Worm (Caenorhabditis elegans) whole organism, midembryonic: ENCODE results near the gene Y102E9.3.

Experiments used
- T22C8.4 ChIP-seq: fragments of 200-800 bp; sonication (Bioruptor generic); IDR thresholded peaks from 2 replicates; pipeline ENCODE4 v1.3.6; 2022; ENCODE audit warnings: missing genetic modification characterization, missing compliant biosample characterization
- cog-1 ChIP-seq: sonication (generic microtip); optimal IDR thresholded peaks from 2 replicates; lab custom pipeline; 2016; ENCODE audit warnings: missing genetic modification characterization, missing compliant biosample characterization
- flt-1 ChIP-seq: fragments of 200-800 bp; sonication (Bioruptor generic); IDR thresholded peaks from 2 replicates; pipeline ENCODE4 v1.3.6; 2022; ENCODE audit warnings: missing genetic modification characterization, missing compliant biosample characterization
- klf-2 ChIP-seq: fragments of 200-800 bp; sonication (Bioruptor generic); conservative IDR thresholded peaks from 2 replicates; pipeline ENCODE4 v1.3.6; 2022; ENCODE audit warnings: missing genetic modification reagents, missing genetic modification characterization, missing compliant biosample characterization
- med-1 ChIP-seq: sonication (generic microtip); optimal IDR thresholded peaks from 2 replicates; lab custom pipeline; 2017; ENCODE audit warnings: missing genetic modification characterization, mild to moderate bottlenecking, missing compliant biosample characterization, antibody characterized with exemption, missing genetic modification reagents; ENCODE audit not compliant: insufficient read depth
- ref-1 ChIP-seq: fragments of 200-800 bp; sonication (Bioruptor generic); conservative IDR thresholded peaks from 2 replicates; pipeline ENCODE4 v1.3.6; 2022; ENCODE audit warnings: missing genetic modification reagents, missing genetic modification characterization, missing compliant biosample characterization
- tab-1 ChIP-seq: fragments of 200-800 bp; sonication (Bioruptor generic); IDR thresholded peaks from 2 replicates; pipeline ENCODE4 v1.3.6; 2022; ENCODE audit warnings: missing genetic modification characterization, missing compliant biosample characterization
- ztf-23 ChIP-seq: fragments of 200-800 bp; sonication (Bioruptor generic); IDR thresholded peaks from 2 replicates; pipeline ENCODE4 v1.3.6; 2022; ENCODE audit warnings: missing genetic modification reagents, missing genetic modification characterization, missing compliant biosample characterization
- ztf-29 ChIP-seq: fragments of 200-800 bp; sonication (Bioruptor generic); IDR thresholded peaks from 2 replicates; pipeline ENCODE4 v1.3.6; 2022; ENCODE audit warnings: missing genetic modification reagents, missing genetic modification characterization, missing compliant biosample characterization

Gene Y102E9.3

ce11 chrIII:6695189-6695588 lies 39.1 kb downstream of the Y102E9.3 start:
- no peak for TF ChIP-seq ztf-29 (GFP tag; lab: Robert Waterston, UW)
- no peak for TF ChIP-seq flt-1
- TF ChIP-seq cog-1 (tag; lab: Kevin White, UChicago): no peak
- TF ChIP-seq med-1: no peak
- no peak for TF ChIP-seq klf-2 (GFP tag; lab: Robert Waterston, UW)
- TF ChIP-seq ref-1 (GFP tag; lab: Robert Waterston, UW): no peak
- no peak for TF ChIP-seq T22C8.4 (GFP tag; lab: Robert Waterston, UW)
- TF ChIP-seq ztf-23 (GFP tag; lab: Robert Waterston, UW): no peak
- no peak for TF ChIP-seq tab-1 (GFP tag; lab: Robert Waterston, UW)

- no peak for TF ChIP-seq klf-2 (GFP tag; lab: Robert Waterston, UW)
- no peak for TF ChIP-seq flt-1
- TF ChIP-seq T22C8.4 (GFP tag; lab: Robert Waterston, UW): no peak
- TF ChIP-seq ref-1 (GFP tag; lab: Robert Waterston, UW): no peak
- no peak for TF ChIP-seq ztf-23 (GFP tag; lab: Robert Waterston, UW)
- TF ChIP-seq med-1: no peak
- no peak for TF ChIP-seq tab-1 (GFP tag; lab: Robert Waterston, UW)
- TF ChIP-seq cog-1 (tag; lab: Kevin White, UChicago): no peak
- no peak for TF ChIP-seq ztf-29 (GFP tag; lab: Robert Waterston, UW)
Measured at ce11 chrIII:6693285-6693684, 41.0 kb downstream of the Y102E9.3 start.

- TF ChIP-seq ztf-29 (GFP tag; lab: Robert Waterston, UW) (no peak), ref-1 (GFP tag; lab: Robert Waterston, UW) (no peak), klf-2 (GFP tag; lab: Robert Waterston, UW) (no peak), ztf-23 (GFP tag; lab: Robert Waterston, UW) (no peak), T22C8.4 (GFP tag; lab: Robert Waterston, UW) (no peak), med-1 (no peak)
Measured at ce11 chrIII:6690490-6690889, 43.8 kb downstream of the Y102E9.3 start.
